Fruit fly (Drosophila melanogaster) whole organism, embryonic: ENCODE data around the gene CG43438.

Experiments used
- Awh ChIP-seq: fragments of 200-800 bp; sonication (Bioruptor generic); IDR thresholded peaks from 2 replicates; pipeline ENCODE4, ENCODE4 v1.3.6; 2022; ENCODE audit warnings: missing biosample characterization, missing genetic modification characterization
- Bgb ChIP-seq: fragments of 200-800 bp; sonication (Bioruptor generic); IDR thresholded peaks from 2 replicates; pipeline ENCODE4 v1.3.6; 2022; ENCODE audit warnings: missing biosample characterization, missing genetic modification characterization; ENCODE audit not compliant: partially characterized antibody
- Blimp-1 ChIP-seq: fragments of 200-800 bp; sonication (Bioruptor generic); optimal IDR thresholded peaks from 3 replicates; lab custom pipeline; 2018; ENCODE audit warnings: missing biosample characterization, missing genetic modification characterization, mild to moderate bottlenecking, moderate library complexity, missing genetic modification reagents
- CG10654 ChIP-seq: fragments of 200-800 bp; sonication (Bioruptor generic); optimal IDR thresholded peaks from 2 replicates; lab custom pipeline; 2016; ENCODE audit warnings: missing biosample characterization, missing genetic modification characterization
- CG10979 ChIP-seq: fragments of 200-800 bp; sonication (Bioruptor generic); optimal IDR thresholded peaks from 2 replicates; lab custom pipeline; 2018; ENCODE audit warnings: missing biosample characterization, mild to moderate bottlenecking, missing genetic modification characterization, moderate library complexity
- CG11093 ChIP-seq: fragments of 200-800 bp; sonication (Bioruptor generic); IDR thresholded peaks from 3 replicates; pipeline ENCODE4 v1.3.6; 2022; ENCODE audit warnings: missing biosample characterization, missing genetic modification characterization
- CG11504 ChIP-seq: fragments of 200-800 bp; sonication (Bioruptor generic); optimal IDR thresholded peaks from 3 replicates; lab custom pipeline; 2019; ENCODE audit warnings: missing biosample characterization, mild to moderate bottlenecking, missing genetic modification characterization, moderate library complexity
- CG12155 ChIP-seq: fragments of 200-800 bp; sonication (Bioruptor generic); optimal IDR thresholded peaks from 3 replicates; lab custom pipeline; 2016; ENCODE audit warnings: missing biosample characterization, missing genetic modification characterization
- CG14441 ChIP-seq: fragments of 200-800 bp; sonication (Bioruptor generic); IDR thresholded peaks from 2 replicates; pipeline ENCODE4 v1.3.6; 2022; ENCODE audit warnings: missing biosample characterization, missing genetic modification characterization
- CG14860 ChIP-seq: fragments of 200-800 bp; sonication (Bioruptor generic); IDR thresholded peaks from 3 replicates; pipeline ENCODE4 v1.3.6; 2022; ENCODE audit warnings: missing biosample characterization, missing genetic modification characterization; ENCODE audit not compliant: partially characterized antibody
- CG15011 ChIP-seq: fragments of 200-800 bp; sonication (Bioruptor generic); optimal IDR thresholded peaks from 3 replicates; lab custom pipeline; 2018; ENCODE audit warnings: missing biosample characterization, mild to moderate bottlenecking, missing genetic modification characterization
- CG1603 ChIP-seq: fragments of 200-800 bp; sonication (Bioruptor generic); optimal IDR thresholded peaks from 2 replicates; lab custom pipeline; 2019; ENCODE audit warnings: missing biosample characterization, mild to moderate bottlenecking, missing genetic modification characterization, moderate library complexity
- CG16815 ChIP-seq: fragments of 200-800 bp; sonication (Bioruptor generic); optimal IDR thresholded peaks from 3 replicates; lab custom pipeline; 2017; ENCODE audit warnings: missing biosample characterization, mild to moderate bottlenecking, missing genetic modification characterization
- CG4854 ChIP-seq: fragments of 200-800 bp; sonication (Bioruptor generic); optimal IDR thresholded peaks from 2 replicates; lab custom pipeline; 2016; ENCODE audit warnings: missing biosample characterization, missing genetic modification characterization, inconsistent platforms
- CG7839 ChIP-seq: fragments of 200-800 bp; sonication (Bioruptor generic); optimal IDR thresholded peaks from 3 replicates; lab custom pipeline; 2018; ENCODE audit warnings: missing biosample characterization, mild to moderate bottlenecking, missing genetic modification characterization, moderate library complexity
- CG7963 ChIP-seq: fragments of 200-800 bp; sonication (Bioruptor generic); IDR thresholded peaks from 3 replicates; pipeline ENCODE4 v1.3.6; 2022; ENCODE audit warnings: missing biosample characterization, missing genetic modification characterization; ENCODE audit not compliant: partially characterized antibody
- CG8290 ChIP-seq, 3 experiments: fragments of 200-800 bp; sonication (Bioruptor generic); optimal IDR thresholded peaks; 2 replicates each; lab custom pipeline; 2016 to 2019; ENCODE audit warnings: missing biosample characterization in 3 of 3, missing genetic modification characterization in 3 of 3, mild to moderate bottlenecking in 2 of 3, moderate library complexity in 1 of 3
- CG8924 ChIP-seq: fragments of 200-800 bp; optimal IDR thresholded peaks from 3 replicates; lab custom pipeline; 2019; ENCODE audit warnings: missing biosample characterization, mild to moderate bottlenecking, missing genetic modification characterization, moderate library complexity
- CHES-1-like ChIP-seq: fragments of 200-800 bp; sonication (Bioruptor generic); optimal IDR thresholded peaks from 2 replicates; lab custom pipeline; 2016; ENCODE audit warnings: missing biosample characterization, missing genetic modification characterization
- CrebB ChIP-seq: fragments of 200-800 bp; sonication (Bioruptor generic); optimal IDR thresholded peaks from 3 replicates; lab custom pipeline; 2018; ENCODE audit warnings: missing biosample characterization, mild to moderate bottlenecking, missing genetic modification characterization
- Dll ChIP-seq: fragments of 200-800 bp; sonication (Bioruptor generic); IDR thresholded peaks from 4 replicates; pipeline ENCODE4 v1.3.6; 2022; ENCODE audit warnings: missing biosample characterization, missing genetic modification characterization; ENCODE audit not compliant: partially characterized antibody
- Eip74EF ChIP-seq, 2 experiments: fragments of 200-800 bp in 1 of 2; fragments of >200 bp in 1 of 2; sonication (Bioruptor generic) in 1 of 2; optimal IDR thresholded peaks; 2 replicates each; lab custom pipeline; 2017 to 2019; ENCODE audit warnings: missing biosample characterization in 2 of 2, missing genetic modification characterization in 2 of 2, mild to moderate bottlenecking in 1 of 2, moderate library complexity in 1 of 2
- Ets97D ChIP-seq: fragments of 200-800 bp; sonication (Bioruptor generic); optimal IDR thresholded peaks from 3 replicates; lab custom pipeline; 2016; ENCODE audit warnings: missing biosample characterization, missing genetic modification characterization
- HmgD ChIP-seq: fragments of 200-800 bp; sonication (Bioruptor generic); optimal IDR thresholded peaks from 3 replicates; lab custom pipeline; 2016; ENCODE audit warnings: missing biosample characterization, missing genetic modification characterization
- Hr39 ChIP-seq: fragments of >200 bp; optimal IDR thresholded peaks from 2 replicates; lab custom pipeline; 2017
- Lhr ChIP-seq: fragments of 200-800 bp; sonication (Bioruptor generic); optimal IDR thresholded peaks from 3 replicates; lab custom pipeline; 2017; ENCODE audit warnings: mild to moderate bottlenecking, missing biosample characterization, missing genetic modification reagents, missing genetic modification characterization
- MBD-R2 ChIP-seq: fragments of 200-800 bp; sonication (Bioruptor generic); IDR thresholded peaks from 2 replicates; pipeline ENCODE4 v1.3.6; 2022; ENCODE audit warnings: missing biosample characterization, missing genetic modification characterization
- Six4 ChIP-seq: fragments of 200-800 bp; sonication (Bioruptor generic); optimal IDR thresholded peaks from 2 replicates; lab custom pipeline; 2016; ENCODE audit warnings: missing biosample characterization, missing genetic modification characterization
- Usf ChIP-seq: fragments of 200-800 bp; sonication (Bioruptor generic); optimal IDR thresholded peaks from 2 replicates; lab custom pipeline; 2017; ENCODE audit warnings: missing genotype, missing biosample characterization, missing genetic modification characterization
- bsh ChIP-seq, 2 experiments: fragments of 200-800 bp; sonication (Bioruptor generic); optimal IDR thresholded peaks; 2 replicates each; lab custom pipeline; 2017 to 2018; ENCODE audit warnings: mild to moderate bottlenecking in 2 of 2, missing biosample characterization in 2 of 2, missing genetic modification characterization in 2 of 2, moderate library complexity in 1 of 2
- cad ChIP-seq: fragments of >200 bp; optimal IDR thresholded peaks from 2 replicates; lab custom pipeline; 2017; ENCODE audit warnings: missing biosample characterization, missing genetic modification characterization
- cas ChIP-seq: fragments of 200-800 bp; sonication (Bioruptor generic); IDR thresholded peaks from 2 replicates; pipeline ENCODE4 v1.3.6; 2022; ENCODE audit warnings: missing biosample characterization, missing genetic modification characterization
- dimm ChIP-seq: fragments of 200-800 bp; sonication (Bioruptor generic); IDR thresholded peaks from 2 replicates; pipeline ENCODE4 v1.3.6; 2022; ENCODE audit warnings: missing biosample characterization, missing genetic modification characterization
- esg ChIP-seq: fragments of 200-800 bp; sonication (Bioruptor generic); conservative IDR thresholded peaks from 2 replicates; pipeline ENCODE4 v1.3.6; 2022; ENCODE audit warnings: missing biosample characterization, missing genetic modification characterization
- fd96Cb ChIP-seq: fragments of 200-800 bp; sonication (Bioruptor generic); optimal IDR thresholded peaks from 2 replicates; lab custom pipeline; 2018; ENCODE audit warnings: missing biosample characterization, mild to moderate bottlenecking, missing genetic modification characterization, moderate library complexity
- fu2 ChIP-seq: fragments of 200-800 bp; sonication (Bioruptor generic); optimal IDR thresholded peaks from 2 replicates; lab custom pipeline; 2016; ENCODE audit warnings: missing biosample characterization, missing genetic modification characterization
- ham ChIP-seq: fragments of 200-800 bp; sonication (Bioruptor generic); IDR thresholded peaks from 2 replicates; pipeline ENCODE4 v1.3.6; 2022; ENCODE audit warnings: missing biosample characterization, missing genetic modification characterization
- hkb ChIP-seq, 2 experiments: fragments of 200-800 bp in 1 of 2; fragments of >200 bp in 1 of 2; sonication (Bioruptor generic) in 1 of 2; IDR thresholded peaks in 1 of 2; optimal IDR thresholded peaks in 1 of 2; 2 replicates each; pipeline versions ENCODE4 v1.3.6 to Lab custom; 2017 to 2022; ENCODE audit warnings: missing biosample characterization in 1 of 2, missing genetic modification characterization in 1 of 2
- kah ChIP-seq: fragments of 200-800 bp; sonication (Bioruptor generic); optimal IDR thresholded peaks from 2 replicates; lab custom pipeline; 2018; ENCODE audit warnings: missing biosample characterization, mild to moderate bottlenecking, missing genetic modification characterization
- lab ChIP-seq: fragments of 200-800 bp; sonication (Bioruptor generic); optimal IDR thresholded peaks from 3 replicates; lab custom pipeline; 2017; ENCODE audit warnings: missing biosample characterization, missing genetic modification characterization, mild to moderate bottlenecking, moderate library complexity, missing genetic modification reagents
- lbe ChIP-seq: fragments of 200-800 bp; sonication (Bioruptor generic); optimal IDR thresholded peaks from 2 replicates; lab custom pipeline; 2016; ENCODE audit warnings: missing biosample characterization, mild to moderate bottlenecking, missing genetic modification characterization
- lola ChIP-seq, 3 experiments: fragments of >200 bp in 2 of 3; fragments of 200-800 bp in 1 of 3; sonication (Bioruptor generic) in 1 of 3; optimal IDR thresholded peaks; 2 replicates each; lab custom pipeline; 2017 to 2019; ENCODE audit warnings: missing biosample characterization in 3 of 3, missing genetic modification characterization in 3 of 3, mild to moderate bottlenecking in 1 of 3, moderate library complexity in 1 of 3
- prd ChIP-seq, 3 experiments: fragments of >200 bp in 2 of 3; fragments of 200-800 bp in 1 of 3; sonication (Bioruptor generic) in 1 of 3; optimal IDR thresholded peaks in 2 of 3; IDR thresholded peaks in 1 of 3; 2 replicates in 2 of 3; 3 replicates in 1 of 3; pipeline versions ENCODE4 v1.3.6 to Lab custom; 2017 to 2022; ENCODE audit warnings: missing biosample characterization in 1 of 3, missing genetic modification characterization in 1 of 3
- sd ChIP-seq: fragments of 200-800 bp; sonication (Bioruptor generic); optimal IDR thresholded peaks from 3 replicates; lab custom pipeline; 2018; ENCODE audit warnings: missing biosample characterization, mild to moderate bottlenecking, missing genetic modification characterization, moderate library complexity
- sim ChIP-seq: fragments of 200-800 bp; sonication (Bioruptor generic); IDR thresholded peaks from 2 replicates; pipeline ENCODE4 v1.3.6; 2022; ENCODE audit warnings: missing biosample characterization, missing genetic modification characterization
- wek ChIP-seq: fragments of 200-800 bp; sonication (Bioruptor generic); optimal IDR thresholded peaks from 3 replicates; lab custom pipeline; 2018; ENCODE audit warnings: missing biosample characterization, mild to moderate bottlenecking, missing genetic modification characterization, moderate library complexity
- wor ChIP-seq: fragments of 200-800 bp; sonication (Bioruptor generic); IDR thresholded peaks from 2 replicates; pipeline ENCODE4 v1.3.6; 2022; ENCODE audit warnings: missing biosample characterization, missing genetic modification characterization
- zfh2 ChIP-seq: fragments of 200-800 bp; sonication (Bioruptor generic); optimal IDR thresholded peaks from 2 replicates; lab custom pipeline; 2016; ENCODE audit warnings: missing biosample characterization, missing genetic modification characterization

The CG43438 gene

DNA sequence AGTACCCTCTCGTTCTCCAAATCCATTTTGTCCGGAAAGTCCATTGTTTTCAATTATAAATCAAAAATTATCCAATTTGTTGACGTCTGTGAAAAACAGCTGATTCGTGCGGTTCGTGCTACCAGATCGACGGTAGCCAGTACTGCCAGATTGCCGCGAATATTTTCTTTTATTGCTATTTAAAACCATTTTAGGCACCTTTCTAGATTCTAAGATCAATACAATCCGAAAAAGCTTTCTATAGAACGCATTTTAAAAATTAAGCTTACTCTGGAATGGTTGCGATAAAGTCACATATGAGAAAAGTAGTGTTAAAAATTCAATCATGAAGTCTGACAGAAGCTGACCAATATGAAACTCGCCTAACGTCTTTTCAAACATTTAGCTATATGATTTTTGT lies 37.1 kb upstream of the CG43438 start, which contains the start of gene Cog8:
TSS of gene Cog8 (minus strand) at position 110 of the 400 bp plus-strand sequence.
- TF ChIP-seq fd96Cb (tag; lab: Kevin White, UChicago), result peak; percentile 14
- no peak for TF ChIP-seq hkb (optimal IDR thresholded peaks at IDR 0.05; lab: Kevin White, UChicago)
- no peak for TF ChIP-seq hkb (GFP tag; IDR thresholded peaks at IDR 0.05; lab: Robert Waterston, UW)
- peak in 1 of 3 experiments; percentile 46 for TF ChIP-seq lola (GFP tag; optimal IDR thresholded peaks at IDR 0.05; lab: Kevin White, UChicago)
- TF ChIP-seq Blimp-1 (GFP tag; lab: Kevin White, UChicago), result peak; percentile 21
- TF ChIP-seq CG8290 (GFP tag; optimal IDR thresholded peaks at IDR 0.05; lab: Kevin White, UChicago), result no peak
- TF ChIP-seq CG8290 (tag; optimal IDR thresholded peaks at IDR 0.05; lab: Kevin White, UChicago), result no peak
- TF ChIP-seq lab (GFP tag; lab: Kevin White, UChicago), result peak; percentile 13
- peak; percentile 20 for TF ChIP-seq CG10979 (tag; lab: Kevin White, UChicago)
- no peak for TF ChIP-seq prd (optimal IDR thresholded peaks at IDR 0.05; lab: Kevin White, UChicago)
- TF ChIP-seq prd (GFP tag; IDR thresholded peaks at IDR 0.05; lab: Robert Waterston, UW), result peak; percentile 70
- TF ChIP-seq bsh (GFP tag; optimal IDR thresholded peaks at IDR 0.05; lab: Kevin White, UChicago), result peak in 1 of 2 experiments; percentile 18
- peak; percentile 18 for TF ChIP-seq Usf (GFP tag; lab: Kevin White, UChicago)
- TF ChIP-seq esg, result 0 out of 2 replicates have a peak, but pooled peaks have one; percentile 11
- TF ChIP-seq cad (GFP tag; lab: Kevin White, UChicago), result peak; percentile 4
- TF ChIP-seq CG14441, result 0 out of 2 replicates have a peak, but pooled peaks have one; percentile 15
- TF ChIP-seq CG14860 (GFP tag; lab: Robert Waterston, UW), result no peak
- TF ChIP-seq Bgb, result no peak
- TF ChIP-seq Hr39, result no peak
- TF ChIP-seq sim, result no peak
- peak; percentile 45 for TF ChIP-seq CG11504
- TF ChIP-seq CrebB, result no peak
- TF ChIP-seq CG8924 (tag; lab: Kevin White, UChicago), result peak; percentile 26
- peak; percentile 35 for TF ChIP-seq fu2 (GFP tag; lab: Kevin White, UChicago)
- TF ChIP-seq cas (GFP tag; lab: Robert Waterston, UW), result no peak
- TF ChIP-seq Dll, result peak; percentile 29; the same call in 2 of the 4 replicates
- no peak for TF ChIP-seq wek
- no peak for TF ChIP-seq CG15011
- TF ChIP-seq dimm (GFP tag; lab: Robert Waterston, UW), result no peak
- no peak for TF ChIP-seq kah (GFP tag; lab: Kevin White, UChicago)
- TF ChIP-seq Ets97D (GFP tag; lab: Kevin White, UChicago), result peak; percentile 61
- no peak for TF ChIP-seq CG7963 (GFP tag; lab: Robert Waterston, UW)
- no peak; the same call in 2 of the 3 replicates for TF ChIP-seq CG11093 (GFP tag; lab: Robert Waterston, UW)
- TF ChIP-seq Eip74EF (GFP tag; optimal IDR thresholded peaks at IDR 0.05; lab: Kevin White, UChicago), result no peak
- TF ChIP-seq sd, result peak; percentile 38
- TF ChIP-seq wor (GFP tag; lab: Robert Waterston, UW), result no peak
- TF ChIP-seq zfh2 (GFP tag; lab: Kevin White, UChicago), result peak; percentile 72
- TF ChIP-seq CG7839 (tag; lab: Kevin White, UChicago), result peak; percentile 34
- no peak for TF ChIP-seq Awh (GFP tag; lab: Robert Waterston, UW)
- peak; percentile 3 for TF ChIP-seq CG16815 (GFP tag; lab: Kevin White, UChicago)
- peak; percentile 55 for TF ChIP-seq CG10654 (GFP tag; lab: Kevin White, UChicago)
- peak; percentile 39 for TF ChIP-seq CG12155 (GFP tag; lab: Kevin White, UChicago)
- peak; percentile 72 for TF ChIP-seq MBD-R2
- TF ChIP-seq ham (GFP tag; lab: Robert Waterston, UW), result no peak
- peak; percentile 68 for TF ChIP-seq CG1603
- peak; percentile 54 for TF ChIP-seq CHES-1-like
- TF ChIP-seq Six4 (GFP tag; lab: Kevin White, UChicago), result peak; percentile 15
- peak; percentile 68 for TF ChIP-seq Lhr (GFP tag; lab: Kevin White, UChicago)
- TF ChIP-seq lbe (GFP tag; lab: Kevin White, UChicago), result no peak
- no peak for TF ChIP-seq HmgD
- no peak for TF ChIP-seq CG4854 (GFP tag; lab: Kevin White, UChicago)
